Fruit fly (Drosophila melanogaster) Kc167 (cell line): Measurements from ENCODE around the gene Trl.

Experiments
- Myc ChIP-seq: fragments of >200 bp; optimal IDR thresholded peaks from 2 replicates; lab custom pipeline; 2017; ENCODE audit warnings: missing external identifiers
- Sin3A ChIP-seq: fragments of >200 bp; optimal IDR thresholded peaks from 2 replicates; lab custom pipeline; 2018; ENCODE audit warnings: missing external identifiers
- h ChIP-seq: fragments of >200 bp; optimal IDR thresholded peaks from 3 replicates; lab custom pipeline; 2018; ENCODE audit warnings: missing external identifiers
- insv ChIP-seq: fragments of >200 bp; optimal IDR thresholded peaks from 3 replicates; lab custom pipeline; 2018; ENCODE audit warnings: missing external identifiers
- psq ChIP-seq: fragments of >200 bp; optimal IDR thresholded peaks from 2 replicates; lab custom pipeline; 2017; ENCODE audit warnings: missing external identifiers
- ttk ChIP-seq: sonication (Bioruptor generic); optimal IDR thresholded peaks from 2 replicates; lab custom pipeline; 2017; ENCODE audit warnings: missing external identifiers

Trl gene

DNA sequence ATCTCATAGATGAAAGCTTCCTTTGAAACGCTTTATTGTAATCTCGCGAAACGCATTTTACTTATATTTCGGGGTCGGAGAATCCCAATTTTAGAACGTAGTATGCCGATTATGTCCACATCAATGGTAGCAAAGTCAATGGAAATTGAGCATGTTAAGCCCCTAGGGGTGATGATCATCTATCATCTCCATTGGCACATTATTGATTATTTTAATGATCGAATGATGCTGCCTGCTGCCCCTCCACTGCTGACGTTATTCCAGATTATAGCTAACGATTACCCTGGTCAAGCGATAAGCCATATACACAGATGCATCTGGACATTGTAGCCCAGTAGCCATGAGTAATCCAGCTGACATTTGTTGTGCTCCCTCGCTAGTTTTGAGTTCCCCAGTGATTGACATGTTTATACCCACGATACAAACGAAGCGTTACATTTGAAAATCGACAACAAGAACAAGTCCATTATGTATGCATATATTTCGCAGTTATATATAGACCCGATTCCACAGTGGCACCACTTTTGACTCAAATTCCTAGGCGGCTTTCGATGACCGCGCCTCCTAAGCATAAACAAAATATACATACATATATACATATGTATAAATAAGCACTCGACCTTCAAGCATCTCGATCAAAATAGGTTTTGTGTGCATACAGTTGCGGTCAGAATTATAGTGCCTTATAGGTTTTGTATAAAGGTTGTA is 23.5 kb upstream of the Trl start:
- no peak for TF ChIP-seq h
- TF ChIP-seq ttk (lab: Kevin White, UChicago) = no peak
- TF ChIP-seq Sin3A (lab: Kevin White, UChicago) = no peak
- no peak for TF ChIP-seq insv (lab: Kevin White, UChicago)
- TF ChIP-seq psq (lab: Kevin White, UChicago) = no peak
- no peak for TF ChIP-seq Myc

DNA sequence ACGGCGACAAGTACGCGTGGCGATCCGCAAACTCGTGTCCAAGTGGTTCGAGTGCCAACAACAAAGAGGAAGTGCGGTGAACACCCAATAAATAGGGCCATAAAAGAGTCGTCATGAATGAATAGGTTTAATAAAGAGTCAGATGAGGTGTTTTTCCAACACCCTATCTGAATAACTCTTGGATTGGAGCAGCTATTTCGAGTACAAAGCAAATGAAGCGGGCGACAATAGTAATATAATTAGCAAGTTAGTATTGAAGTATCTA is 22.4 kb upstream of the Trl start:
- TF ChIP-seq Myc (no peak), h (no peak), ttk (lab: Kevin White, UChicago) (no peak), Sin3A (lab: Kevin White, UChicago) (no peak), psq (lab: Kevin White, UChicago) (no peak), insv (lab: Kevin White, UChicago) (no peak)

DNA sequence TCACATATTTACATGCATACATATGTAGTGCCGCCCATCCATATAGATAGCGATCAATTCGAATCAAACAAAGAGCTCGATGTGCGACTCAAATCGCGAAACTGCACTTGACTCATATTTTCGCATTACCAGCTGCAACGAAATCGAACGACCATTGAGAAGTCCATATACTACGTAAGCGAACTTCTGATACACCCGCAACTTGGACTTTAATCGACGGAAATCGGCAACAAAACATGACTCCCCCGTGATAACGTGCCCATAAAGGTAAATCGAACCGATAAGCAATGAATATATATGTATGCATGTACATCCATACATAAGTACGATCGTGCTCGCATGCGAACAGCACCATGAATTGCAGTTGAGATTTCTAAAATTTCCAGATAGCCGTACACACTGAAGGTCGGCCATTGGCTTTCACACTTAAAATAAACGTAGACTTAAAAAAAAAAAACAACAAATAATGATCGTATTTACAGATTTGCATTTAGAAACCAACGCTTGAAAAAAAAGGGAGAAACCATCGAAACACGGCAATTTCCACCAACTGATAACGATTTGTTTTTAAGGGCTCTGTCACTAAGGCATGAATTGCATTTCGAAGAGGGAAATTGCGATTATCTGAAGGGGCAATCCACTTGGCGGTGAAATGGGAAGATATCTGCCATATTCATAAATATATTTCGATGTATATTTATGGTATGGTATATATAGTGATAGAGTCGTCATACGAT is 21.9 kb upstream of the Trl start:
- TF ChIP-seq h (no peak), ttk (lab: Kevin White, UChicago) (no peak), psq (lab: Kevin White, UChicago) (no peak), Sin3A (lab: Kevin White, UChicago) (no peak), insv (lab: Kevin White, UChicago) (no peak), Myc (no peak)

DNA sequence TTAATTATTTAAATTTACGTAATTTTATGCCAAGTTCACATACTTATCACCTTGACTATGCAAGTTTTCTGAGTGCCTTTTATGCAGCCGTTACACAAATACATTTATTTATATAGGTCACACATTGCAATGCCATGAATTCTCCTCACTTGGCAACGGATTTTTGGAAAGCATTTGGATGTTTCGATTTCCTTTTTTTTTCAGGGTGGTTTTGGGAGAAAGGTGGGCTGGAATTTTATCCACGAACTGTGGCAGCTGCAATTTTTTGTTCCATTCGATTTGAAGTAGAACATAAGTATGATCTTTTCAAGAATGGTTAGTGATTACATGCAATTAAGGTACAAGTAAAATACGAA is 21.0 kb upstream of the Trl start:
- TF ChIP-seq h (no peak), psq (lab: Kevin White, UChicago) (no peak), Sin3A (lab: Kevin White, UChicago) (no peak)

DNA sequence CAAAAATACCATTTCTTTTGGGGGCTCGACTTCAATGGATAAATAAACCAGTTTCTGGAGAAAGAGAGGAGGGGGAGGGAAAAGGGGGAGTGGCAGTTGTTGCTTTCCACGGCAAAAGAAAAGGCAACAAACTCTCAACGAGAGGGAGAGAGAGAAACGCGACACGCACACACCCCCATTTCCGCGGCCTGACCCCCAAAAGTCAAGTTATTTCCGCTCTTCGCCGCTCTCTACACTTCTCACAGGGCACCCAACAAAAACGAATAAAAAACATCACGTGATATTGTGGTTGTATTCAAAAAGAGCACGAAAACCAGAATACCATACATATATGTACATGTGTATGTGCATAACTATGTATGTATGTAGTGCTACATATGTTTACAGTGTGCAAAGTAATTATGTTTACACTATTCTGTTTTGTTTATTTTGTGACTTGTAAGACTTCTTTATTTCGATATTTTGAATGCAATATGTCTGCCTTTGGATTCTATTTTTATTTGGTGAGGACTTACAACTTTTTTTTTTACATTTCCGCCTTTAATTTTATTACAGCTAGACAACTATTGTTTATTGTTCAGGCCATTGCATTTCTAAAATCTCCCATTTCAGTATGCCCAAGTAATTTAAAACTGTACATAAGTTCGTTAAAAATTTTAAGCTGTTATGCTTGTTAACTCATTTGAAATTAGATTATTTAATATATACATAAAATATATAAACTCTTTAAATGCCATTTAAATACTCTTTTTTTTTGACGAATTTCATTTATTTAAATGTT is 20.4 kb upstream of the Trl start:
- TF ChIP-seq insv (lab: Kevin White, UChicago) (no peak), Sin3A (lab: Kevin White, UChicago) (no peak), psq (lab: Kevin White, UChicago) (no peak), h (no peak), Myc (no peak), ttk (lab: Kevin White, UChicago) (no peak)

DNA sequence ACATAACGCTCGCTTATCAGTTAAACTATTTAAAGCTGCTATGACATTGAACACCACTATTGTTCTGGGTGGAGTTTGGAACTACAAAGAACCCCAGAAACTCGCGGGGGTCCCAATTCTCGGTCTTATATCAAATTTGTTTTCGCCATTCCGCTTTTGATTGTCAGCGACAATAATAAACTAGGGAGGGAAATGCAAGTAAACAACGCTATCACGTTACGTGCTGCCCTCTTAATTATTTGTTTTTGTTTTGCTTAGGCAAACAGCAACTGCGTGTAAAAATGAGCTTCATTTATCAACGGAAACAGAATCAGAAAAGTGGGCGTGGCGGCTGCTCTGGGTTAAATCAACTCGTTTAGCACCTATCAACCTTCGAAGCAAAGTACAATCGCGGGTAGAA is 19.3 kb upstream of the Trl start:
- TF ChIP-seq h (no peak), insv (lab: Kevin White, UChicago) (no peak), ttk (lab: Kevin White, UChicago) (no peak), Myc (no peak), psq (lab: Kevin White, UChicago) (no peak), Sin3A (lab: Kevin White, UChicago) (no peak)

DNA sequence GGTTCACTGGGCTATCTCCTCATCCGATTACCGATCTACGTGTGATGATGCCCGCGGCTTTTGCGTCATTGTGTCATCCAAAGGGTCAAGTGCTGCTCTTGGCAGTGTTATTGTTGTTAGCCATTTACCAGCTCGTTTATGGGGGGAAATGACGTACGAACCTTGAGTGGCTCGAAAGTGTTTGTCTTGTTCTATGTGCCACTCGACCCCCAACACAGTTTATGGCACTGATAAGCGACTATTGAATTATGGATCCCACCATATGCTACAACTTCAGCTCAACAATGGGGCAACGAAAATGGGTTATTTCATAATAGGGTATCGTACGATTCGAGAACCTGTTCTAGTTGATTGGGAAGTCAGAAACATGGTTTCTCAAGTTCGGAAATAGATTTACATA is 18.4 kb upstream of the Trl start:
- TF ChIP-seq Sin3A (lab: Kevin White, UChicago) (no peak), ttk (lab: Kevin White, UChicago) (no peak), insv (lab: Kevin White, UChicago) (no peak), Myc (no peak), psq (lab: Kevin White, UChicago) (no peak), h (no peak)

DNA sequence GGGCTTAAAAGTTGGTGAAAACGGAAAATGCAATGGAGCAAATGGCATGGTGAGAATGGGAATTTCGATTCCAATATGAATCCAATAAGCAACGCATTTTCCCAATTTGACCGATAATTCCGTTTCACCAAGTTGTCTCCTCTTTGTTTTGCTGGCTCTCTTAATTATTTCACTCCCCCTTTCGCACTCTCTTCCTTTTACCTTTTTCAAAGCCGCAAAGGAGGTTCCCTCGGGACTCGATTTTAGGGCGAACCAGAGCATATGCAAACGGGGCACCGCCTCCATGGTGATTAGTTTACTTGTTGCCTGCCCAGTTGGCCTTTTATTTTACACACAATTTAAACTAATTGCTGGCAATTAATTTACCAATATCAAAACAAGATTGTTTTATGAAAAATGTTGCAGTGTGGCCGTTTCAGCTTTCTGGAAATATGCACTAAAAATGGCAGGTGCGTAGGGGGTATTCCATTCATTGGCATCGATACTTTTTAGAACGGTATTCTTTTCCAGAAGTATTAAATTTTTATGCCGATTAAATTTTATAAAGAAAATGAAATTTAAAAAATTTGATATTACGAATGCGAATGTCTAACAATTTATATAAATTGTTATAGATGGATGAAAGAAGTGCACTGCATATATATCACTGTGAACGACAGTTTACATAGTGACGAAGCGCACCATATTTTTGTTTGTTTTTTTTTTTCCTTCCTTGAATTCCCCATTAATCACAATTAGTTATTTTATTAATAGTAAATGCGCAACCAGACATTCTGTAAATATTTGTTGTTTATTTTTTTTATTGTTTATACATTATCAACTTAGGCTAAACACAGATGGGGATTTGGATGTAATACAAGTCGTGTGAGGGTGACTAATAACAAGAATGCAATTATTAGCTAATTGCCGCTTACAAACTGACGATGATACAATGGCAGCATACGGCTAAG is 15.1 kb upstream of the Trl start, which contains the start of gene mop:
TSS of gene mop (minus strand) at position 419 of the 950 bp plus-strand sequence.
- no peak for TF ChIP-seq Myc
- TF ChIP-seq ttk (lab: Kevin White, UChicago) = no peak
- no peak for TF ChIP-seq Sin3A (lab: Kevin White, UChicago)
- TF ChIP-seq insv (lab: Kevin White, UChicago) = no peak
- no peak for TF ChIP-seq psq (lab: Kevin White, UChicago)
- TF ChIP-seq h = no peak

DNA sequence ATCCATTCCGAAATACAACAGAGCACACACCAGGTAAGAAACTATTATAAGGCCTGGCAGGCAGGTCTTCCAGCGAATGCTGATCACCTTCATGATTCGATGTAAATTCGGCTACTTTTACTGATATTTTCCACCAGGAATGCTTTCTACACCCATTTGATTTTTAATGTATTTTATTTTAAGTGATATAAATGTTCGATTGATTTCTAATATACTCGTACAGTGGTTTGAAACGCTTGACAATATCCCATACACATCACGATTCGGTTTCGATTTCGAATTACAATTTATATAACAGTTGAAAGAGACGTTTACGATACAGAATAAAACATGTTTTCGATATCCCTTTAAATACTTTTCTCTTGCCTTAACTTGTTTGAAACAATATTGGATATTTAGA is 8.3 kb upstream of the Trl start, which contains the start of gene Mgat4b:
TSS of gene Mgat4b (minus strand) at position 101 of the 400 bp plus-strand sequence.
- TF ChIP-seq Myc (no peak), h (no peak), psq (lab: Kevin White, UChicago) (no peak)

DNA sequence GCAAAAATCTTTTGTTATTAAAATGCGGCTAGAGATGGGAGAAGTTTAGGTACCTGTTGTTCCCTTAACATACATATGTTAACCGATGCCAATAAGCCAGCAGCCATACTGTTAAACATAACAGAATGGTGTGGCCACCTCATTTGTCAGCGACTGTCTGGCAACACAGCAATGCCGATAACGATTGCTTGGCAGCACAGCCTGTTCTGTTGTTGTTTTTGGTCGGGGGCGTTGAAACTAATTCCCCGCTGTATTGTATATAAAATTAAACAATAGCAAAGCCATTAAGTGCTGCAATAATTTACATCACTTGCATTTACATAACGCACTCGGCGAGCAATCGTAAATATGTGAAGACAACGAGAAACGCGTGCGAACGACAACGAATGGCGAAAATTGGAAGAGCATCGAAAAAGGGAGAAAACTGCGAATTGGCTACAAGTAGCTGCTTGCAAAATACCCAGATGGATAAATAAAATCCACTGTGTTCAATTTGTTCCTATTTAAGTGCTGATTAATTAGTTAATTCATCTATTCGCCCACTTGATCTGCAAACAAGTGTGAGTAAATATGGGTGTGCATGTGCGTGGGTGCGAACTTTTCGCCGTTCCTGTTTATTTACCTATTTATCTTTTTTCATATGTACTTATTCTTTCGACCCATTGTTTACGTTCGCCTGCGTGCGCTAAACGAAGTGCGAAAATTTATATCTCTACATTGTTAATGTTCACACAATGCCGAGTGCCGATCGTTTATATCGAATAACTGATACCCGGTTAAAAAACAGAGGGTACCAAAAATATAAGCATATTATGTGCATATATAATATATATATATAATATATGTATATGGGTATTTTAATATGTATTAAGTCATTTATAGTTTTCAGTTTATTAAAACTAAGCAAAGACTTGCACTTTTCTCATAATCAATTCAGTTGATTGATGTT is 1.3 kb upstream of the Trl start, which contains the start of the genes Tsen34 and Mgat4a:
TSS of gene Tsen34 (minus strand) at position 8 of the 949 bp plus-strand sequence.
TSS of gene Mgat4a (plus strand) at position 192 of the 949 bp plus-strand sequence.
- no peak for TF ChIP-seq Sin3A (lab: Kevin White, UChicago)
- TF ChIP-seq ttk (lab: Kevin White, UChicago) = no peak
- TF ChIP-seq Myc = no peak
- no peak for TF ChIP-seq h
- TF ChIP-seq insv (lab: Kevin White, UChicago) = no peak
- TF ChIP-seq psq (lab: Kevin White, UChicago) = no peak
